Fruit fly (Drosophila melanogaster) whole organism, pupa: Measurements from ENCODE around the gene BckdhA.

ENCODE experiments used
- CG12605 ChIP-seq: fragments of 200-800 bp; sonication (Bioruptor generic); IDR thresholded peaks from 2 replicates; pipeline ENCODE4 v1.3.6; 2022; ENCODE audit warnings: missing biosample characterization, missing genetic modification characterization
- CG13204 ChIP-seq: fragments of 200-800 bp; sonication (Bioruptor generic); optimal IDR thresholded peaks from 2 replicates; lab custom pipeline; 2018; ENCODE audit warnings: missing biosample characterization, mild to moderate bottlenecking, missing genetic modification characterization, moderate library complexity
- CG17806 ChIP-seq: fragments of 200-800 bp; sonication (Bioruptor generic); optimal IDR thresholded peaks from 2 replicates; lab custom pipeline; 2018; ENCODE audit warnings: missing biosample characterization, mild to moderate bottlenecking, missing genetic modification characterization, moderate library complexity
- CG32121 ChIP-seq: fragments of 200-800 bp; sonication (Bioruptor generic); IDR thresholded peaks from 2 replicates; pipeline ENCODE4 v1.3.6; 2022; ENCODE audit warnings: missing biosample characterization, missing genetic modification characterization
- CG8159 ChIP-seq: fragments of 200-800 bp; sonication (Bioruptor generic); optimal IDR thresholded peaks from 3 replicates; lab custom pipeline; 2018; ENCODE audit warnings: missing biosample characterization, mild to moderate bottlenecking, missing genetic modification characterization, moderate library complexity
- Pif1B ChIP-seq: fragments of 200-800 bp; sonication (Bioruptor generic); optimal IDR thresholded peaks from 3 replicates; lab custom pipeline; 2016; ENCODE audit warnings: missing biosample characterization, missing genetic modification characterization
- Snoo ChIP-seq: fragments of 200-800 bp; sonication (Bioruptor generic); optimal IDR thresholded peaks from 3 replicates; lab custom pipeline; 2017; ENCODE audit warnings: missing biosample characterization, mild to moderate bottlenecking, missing genetic modification characterization, inconsistent platforms

DNA sequence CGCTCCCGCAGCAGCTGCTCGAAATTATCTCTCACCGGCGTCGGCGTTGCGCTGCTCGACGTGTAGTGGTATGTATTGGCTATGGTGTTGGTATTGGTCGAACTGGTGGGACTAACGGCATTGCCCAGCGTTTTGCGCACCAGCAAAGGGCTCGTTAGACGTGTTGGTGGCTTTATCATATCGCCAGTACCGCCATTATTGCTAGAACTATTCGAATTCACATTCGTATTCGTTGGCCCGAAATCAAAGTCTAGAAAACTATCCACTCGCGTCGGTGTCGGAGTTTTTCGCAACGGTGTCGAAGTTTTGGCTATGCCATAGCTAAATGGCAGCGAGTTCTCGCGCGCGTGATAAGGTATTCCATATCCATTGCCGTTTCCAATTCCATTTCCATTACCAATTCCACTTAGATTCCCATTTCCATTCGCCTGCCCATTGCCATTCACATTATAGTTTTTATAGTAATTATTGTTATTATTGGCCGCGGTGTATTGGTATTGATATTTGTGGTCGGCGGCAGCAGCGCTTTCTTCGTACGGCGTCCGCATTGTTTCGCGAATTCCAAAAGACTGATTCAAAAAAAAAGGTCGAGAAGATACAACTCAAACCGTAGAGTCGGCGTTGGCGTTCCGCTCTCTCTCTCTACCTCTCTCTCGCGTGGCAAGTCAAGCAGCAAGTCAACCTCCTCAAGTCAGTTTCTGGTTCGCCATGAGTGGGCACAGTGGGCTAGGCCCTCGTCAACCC is 23.0 kb upstream of the BckdhA start, which contains the start of gene by:
- TF ChIP-seq Snoo (tag; lab: Kevin White, UChicago) (no peak), CG13204 (GFP tag; lab: Kevin White, UChicago) (no peak), CG17806 (no peak), CG32121 (no peak), CG8159 (tag; lab: Kevin White, UChicago) (no peak), Pif1B (GFP tag; lab: Kevin White, UChicago) (no peak), CG12605 (GFP tag; lab: Robert Waterston, UW) (no peak; the same call in 1 of the 2 replicates)
